Worm (Caenorhabditis elegans) whole organism, young adult: ENCODE data around the gene F47E1.4.
A peak's percentile ranks its signal among the peaks of the same experiment; 100 is the strongest.

ENCODE experiments used
- B0019.2 ChIP-seq: fragments of 200-800 bp; sonication (Bioruptor generic); conservative IDR thresholded peaks from 2 replicates; pipeline ENCODE4 v1.3.6; 2022; ENCODE audit warnings: missing genetic modification reagents, missing genetic modification characterization, missing compliant biosample characterization
- F22D6.2 ChIP-seq: sonication (generic microtip); optimal IDR thresholded peaks from 2 replicates; lab custom pipeline; 2016; ENCODE audit warnings: mild to moderate bottlenecking, missing genetic modification characterization, missing compliant biosample characterization
- F52B5.7 ChIP-seq: sonication (generic microtip); optimal IDR thresholded peaks from 2 replicates; lab custom pipeline; 2016; ENCODE audit warnings: mild to moderate bottlenecking, missing genetic modification characterization, missing compliant biosample characterization
- F57C9.4 ChIP-seq: sonication (generic microtip); optimal IDR thresholded peaks from 2 replicates; lab custom pipeline; 2017; ENCODE audit warnings: mild to moderate bottlenecking, missing genetic modification characterization, missing compliant biosample characterization
- T26A5.8 ChIP-seq: sonication (generic microtip); optimal IDR thresholded peaks from 2 replicates; lab custom pipeline; 2016; ENCODE audit warnings: missing genetic modification characterization, missing compliant biosample characterization
- Y53G8AR.9 ChIP-seq: fragments of 200-800 bp; sonication (Bioruptor generic); conservative IDR thresholded peaks from 2 replicates; pipeline ENCODE4 v1.3.6; 2022; ENCODE audit warnings: missing genetic modification reagents, missing genetic modification characterization, missing compliant biosample characterization
- Y79H2A.3 ChIP-seq: fragments of 200-800 bp; sonication (Bioruptor generic); conservative IDR thresholded peaks from 2 replicates; pipeline ENCODE4 v1.3.6; 2022; ENCODE audit warnings: missing genetic modification reagents, missing genetic modification characterization, missing compliant biosample characterization
- ZK185.1 ChIP-seq: sonication (generic microtip); optimal IDR thresholded peaks from 2 replicates; lab custom pipeline; 2016; ENCODE audit warnings: mild to moderate bottlenecking, missing genetic modification characterization, missing compliant biosample characterization; ENCODE audit not compliant: poor library complexity, severe bottlenecking
- akir-1 ChIP-seq: fragments of 200-800 bp; sonication (Bioruptor generic); optimal IDR thresholded peaks from 2 replicates; lab custom pipeline; 2018; ENCODE audit warnings: mild to moderate bottlenecking, missing genetic modification characterization, moderate library complexity, missing compliant biosample characterization
- attf-3 ChIP-seq: fragments of 200-800 bp; sonication (Bioruptor generic); conservative IDR thresholded peaks from 2 replicates; pipeline ENCODE4 v1.3.6; 2022; ENCODE audit warnings: missing genetic modification reagents, missing genetic modification characterization, missing compliant biosample characterization
- bed-2 ChIP-seq: fragments of 200-800 bp; sonication (Bioruptor generic); IDR thresholded peaks from 2 replicates; pipeline ENCODE4 v1.3.6; 2022; ENCODE audit warnings: missing genetic modification reagents, missing genetic modification characterization, missing compliant biosample characterization
- ccch-3 ChIP-seq: fragments of 200-800 bp; sonication (Bioruptor generic); optimal IDR thresholded peaks from 2 replicates; lab custom pipeline; 2018; ENCODE audit warnings: mild to moderate bottlenecking, missing genetic modification characterization, missing compliant biosample characterization
- ceh-40 ChIP-seq: fragments of 200-800 bp; sonication (Bioruptor generic); IDR thresholded peaks from 2 replicates; pipeline ENCODE4 v1.3.6; 2022; ENCODE audit warnings: missing genetic modification characterization, missing compliant biosample characterization
- ceh-58 ChIP-seq: fragments of 200-800 bp; sonication (Bioruptor generic); IDR thresholded peaks from 2 replicates; pipeline ENCODE4 v1.3.6; 2022; ENCODE audit warnings: missing genetic modification characterization, missing compliant biosample characterization
- ceh-79 ChIP-seq: sonication (generic microtip); optimal IDR thresholded peaks from 2 replicates; lab custom pipeline; 2017; ENCODE audit warnings: mild to moderate bottlenecking, missing genetic modification characterization, missing compliant biosample characterization
- chd-7 ChIP-seq: sonication (generic microtip); optimal IDR thresholded peaks from 2 replicates; lab custom pipeline; 2016; ENCODE audit warnings: mild to moderate bottlenecking, missing genetic modification characterization, moderate library complexity, missing compliant biosample characterization
- die-1 ChIP-seq: sonication (generic microtip); optimal IDR thresholded peaks from 2 replicates; lab custom pipeline; 2016; ENCODE audit warnings: missing genotype, mild to moderate bottlenecking, missing genetic modification characterization, missing compliant biosample characterization
- dox-1 ChIP-seq: fragments of 200-800 bp; sonication (Bioruptor generic); IDR thresholded peaks from 2 replicates; pipeline ENCODE4 v1.3.6; 2022; ENCODE audit warnings: missing genetic modification reagents, missing genetic modification characterization, missing compliant biosample characterization
- egl-18 ChIP-seq: fragments of 200-800 bp; sonication (Bioruptor generic); IDR thresholded peaks from 2 replicates; pipeline ENCODE4 v1.3.6; 2022; ENCODE audit warnings: missing genetic modification reagents, missing genetic modification characterization, missing compliant biosample characterization
- egrh-3 ChIP-seq: fragments of 200-800 bp; sonication (Bioruptor generic); IDR thresholded peaks from 2 replicates; pipeline ENCODE4 v1.3.6; 2022; ENCODE audit warnings: missing genetic modification reagents, missing genetic modification characterization, missing compliant biosample characterization
- ekl-4 ChIP-seq: fragments of 200-800 bp; sonication (Bioruptor generic); IDR thresholded peaks from 2 replicates; pipeline ENCODE4 v1.3.6; 2022; ENCODE audit warnings: missing genetic modification reagents, missing genetic modification characterization, missing compliant biosample characterization
- ets-4 ChIP-seq: fragments of 200-800 bp; sonication (Bioruptor generic); optimal IDR thresholded peaks from 2 replicates; lab custom pipeline; 2018; ENCODE audit warnings: mild to moderate bottlenecking, missing genetic modification characterization, missing compliant biosample characterization
- fkh-3 ChIP-seq: sonication (generic microtip); optimal IDR thresholded peaks from 2 replicates; lab custom pipeline; 2016; ENCODE audit warnings: mild to moderate bottlenecking, missing genetic modification characterization, missing compliant biosample characterization
- hlh-12 ChIP-seq: sonication (generic microtip); optimal IDR thresholded peaks from 2 replicates; lab custom pipeline; 2016; ENCODE audit warnings: missing genetic modification characterization, missing compliant biosample characterization
- hmg-20 ChIP-seq: fragments of 200-800 bp; sonication (Bioruptor generic); IDR thresholded peaks from 2 replicates; pipeline ENCODE4 v1.3.6; 2022; ENCODE audit warnings: missing genetic modification reagents, missing genetic modification characterization, missing compliant biosample characterization
- lag-1 ChIP-seq: fragments of 200-800 bp; sonication (Bioruptor generic); IDR thresholded peaks from 2 replicates; pipeline ENCODE4 v1.3.6; 2022; ENCODE audit warnings: missing genetic modification reagents, missing genetic modification characterization, missing compliant biosample characterization
- lir-1 ChIP-seq: fragments of 200-800 bp; sonication (Bioruptor generic); conservative IDR thresholded peaks from 2 replicates; pipeline ENCODE4 v1.3.6; 2022; ENCODE audit warnings: missing genetic modification reagents, missing genetic modification characterization, missing compliant biosample characterization
- lsl-1 ChIP-seq: fragments of 200-800 bp; sonication (Bioruptor generic); optimal IDR thresholded peaks from 2 replicates; lab custom pipeline; 2018; ENCODE audit warnings: mild to moderate bottlenecking, missing genetic modification characterization, moderate library complexity, missing compliant biosample characterization
- lsy-27 ChIP-seq: sonication (generic microtip); optimal IDR thresholded peaks from 2 replicates; lab custom pipeline; 2017; ENCODE audit warnings: missing genetic modification characterization, mild to moderate bottlenecking, missing compliant biosample characterization, antibody characterized with exemption, missing genotype, borderline replicate concordance; ENCODE audit not compliant: insufficient read depth
- madf-6 ChIP-seq: fragments of 200-800 bp; sonication (Bioruptor generic); IDR thresholded peaks from 2 replicates; pipeline ENCODE4 v1.3.6; 2022; ENCODE audit warnings: missing genetic modification reagents, missing genetic modification characterization, missing compliant biosample characterization
- madf-8 ChIP-seq: fragments of 200-800 bp; sonication (Bioruptor generic); conservative IDR thresholded peaks from 2 replicates; pipeline ENCODE4 v1.3.6; 2022; ENCODE audit warnings: missing genetic modification reagents, missing genetic modification characterization, missing compliant biosample characterization
- mcd-1 ChIP-seq: fragments of 200-800 bp; sonication (Bioruptor generic); IDR thresholded peaks from 2 replicates; pipeline ENCODE4 v1.3.6; 2022; ENCODE audit warnings: missing genetic modification reagents, missing genetic modification characterization, missing compliant biosample characterization
- mes-4 ChIP-seq: sonication (generic microtip); optimal IDR thresholded peaks from 2 replicates; lab custom pipeline; 2016; ENCODE audit warnings: missing genotype, missing genetic modification characterization, missing compliant biosample characterization
- nfyb-1 ChIP-seq: fragments of 200-800 bp; sonication (Bioruptor generic); IDR thresholded peaks from 2 replicates; pipeline ENCODE4 v1.3.6; 2022; ENCODE audit warnings: missing genetic modification reagents, missing genetic modification characterization, missing compliant biosample characterization
- nhr-120 ChIP-seq: fragments of 200-800 bp; sonication (Bioruptor generic); IDR thresholded peaks from 2 replicates; pipeline ENCODE4 v1.3.6; 2022; ENCODE audit warnings: missing genetic modification characterization, missing compliant biosample characterization
- nhr-27 ChIP-seq: fragments of 200-800 bp; sonication (Bioruptor generic); optimal IDR thresholded peaks from 2 replicates; lab custom pipeline; 2018; ENCODE audit warnings: mild to moderate bottlenecking, missing genetic modification characterization, moderate library complexity, missing compliant biosample characterization
- nhr-80 ChIP-seq: sonication (generic microtip); optimal IDR thresholded peaks from 2 replicates; lab custom pipeline; 2016; ENCODE audit warnings: missing genetic modification characterization, missing compliant biosample characterization
- pbrm-1 ChIP-seq: fragments of 200-800 bp; sonication (Bioruptor generic); IDR thresholded peaks from 2 replicates; pipeline ENCODE4 v1.3.6; 2022; ENCODE audit warnings: missing genetic modification reagents, missing genetic modification characterization, missing compliant biosample characterization
- rcor-1 ChIP-seq: fragments of 200-800 bp; sonication (Bioruptor generic); IDR thresholded peaks from 2 replicates; pipeline ENCODE4 v1.3.6; 2022; ENCODE audit warnings: missing genetic modification reagents, missing genetic modification characterization, missing compliant biosample characterization
- rpc-1 ChIP-seq, 2 experiments: fragments of 150-350 bp in 1 of 2; sonication (generic microtip) in 1 of 2; optimal IDR thresholded peaks; 2 replicates each; lab custom pipeline; 2014 to 2018; ENCODE audit warnings: missing biosample characterization in 1 of 2, missing genetic modification characterization in 1 of 2, missing genetic modification reagents in 1 of 2, missing genotype in 1 of 2
- sdz-38 ChIP-seq: sonication (generic microtip); optimal IDR thresholded peaks from 2 replicates; lab custom pipeline; 2016; ENCODE audit warnings: missing genotype, missing genetic modification characterization, missing compliant biosample characterization
- snpc-1.1 ChIP-seq: sonication (generic microtip); optimal IDR thresholded peaks from 2 replicates; lab custom pipeline; 2017; ENCODE audit warnings: missing genetic modification characterization, mild to moderate bottlenecking, missing compliant biosample characterization, antibody characterized with exemption, moderate library complexity, missing genotype, missing genetic modification reagents; ENCODE audit not compliant: insufficient read depth
- snpc-4 ChIP-seq, 5 experiments: fragments of 150-350 bp in 1 of 5; sonication (generic microtip) in 4 of 5; optimal IDR thresholded peaks; 2 replicates each; lab custom pipeline; 2014 to 2018; ENCODE audit warnings: missing genetic modification characterization in 5 of 5, missing biosample characterization in 3 of 5, antibody characterized with exemption in 2 of 5, mild to moderate bottlenecking in 2 of 5, missing compliant biosample characterization in 2 of 5, missing genotype in 2 of 5, moderate library complexity in 2 of 5, missing genetic modification reagents in 1 of 5
- sptf-2 ChIP-seq: fragments of 200-800 bp; sonication (Bioruptor generic); optimal IDR thresholded peaks from 2 replicates; lab custom pipeline; 2018; ENCODE audit warnings: mild to moderate bottlenecking, missing genetic modification characterization, missing compliant biosample characterization
- tbx-9 ChIP-seq: sonication (generic microtip); optimal IDR thresholded peaks from 2 replicates; lab custom pipeline; 2016; ENCODE audit warnings: borderline replicate concordance, missing genetic modification characterization, inconsistent platforms, missing compliant biosample characterization
- ztf-25 ChIP-seq: fragments of 200-800 bp; sonication (Bioruptor generic); IDR thresholded peaks from 2 replicates; pipeline ENCODE4 v1.3.6; 2022; ENCODE audit warnings: missing genetic modification reagents, missing genetic modification characterization, missing compliant biosample characterization
- ztf-28 ChIP-seq: fragments of 200-800 bp; sonication (Bioruptor generic); IDR thresholded peaks from 2 replicates; pipeline ENCODE4 v1.3.6; 2022; ENCODE audit warnings: missing genetic modification reagents, missing genetic modification characterization, missing compliant biosample characterization

Gene F47E1.4

DNA sequence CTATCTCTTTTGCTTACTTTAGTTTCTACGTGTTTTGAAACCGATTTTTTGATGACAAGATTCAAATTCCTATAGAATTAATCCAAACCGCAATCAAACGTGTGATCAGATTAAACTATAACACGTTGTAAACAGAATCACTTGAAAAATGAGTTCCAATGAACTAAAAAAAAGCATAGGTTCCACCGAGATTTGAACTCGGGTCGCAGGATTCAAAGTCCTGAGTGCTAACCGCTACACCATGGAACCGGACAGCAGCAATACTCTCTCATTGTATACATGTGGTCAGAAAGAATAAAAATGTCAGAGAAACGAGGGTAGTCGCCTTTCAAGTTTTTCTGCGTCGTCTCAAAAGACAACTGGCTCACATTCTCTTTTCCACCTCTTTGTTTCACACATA is 28.8 kb downstream of the F47E1.4 start (continued):
- peak; percentile 16 for TF ChIP-seq hlh-12 (tag; lab: Kevin White, UChicago)
- peak; percentile 75 for TF ChIP-seq rcor-1 (GFP tag; lab: Robert Waterston, UW)
- peak; percentile 24 for TF ChIP-seq F57C9.4 (tag; lab: Kevin White, UChicago)
- peak; percentile 83 for TF ChIP-seq sptf-2 (GFP tag; lab: Kevin White, UChicago)
- TF ChIP-seq dox-1 (GFP tag; lab: Robert Waterston, UW) = peak; percentile 66
- TF ChIP-seq T26A5.8 = peak; percentile 9
- peak; percentile 32 for TF ChIP-seq snpc-4 (GFP tag; optimal IDR thresholded peaks at IDR 0.05; lab: Kevin White, UChicago)
- peak in 3 of 4 experiments; percentile 33 to 77 (median 46) for TF ChIP-seq snpc-4 (tag; optimal IDR thresholded peaks at IDR 0.05; lab: Kevin White, UChicago)
- no peak for TF ChIP-seq Y79H2A.3
- no peak for TF ChIP-seq bed-2 (GFP tag; lab: Robert Waterston, UW)
- peak; percentile 51 for TF ChIP-seq nhr-80
- TF ChIP-seq ets-4 (GFP tag; lab: Kevin White, UChicago) = peak; percentile 85
- no peak for TF ChIP-seq akir-1 (GFP tag; lab: Kevin White, UChicago)
- peak; percentile 91 for TF ChIP-seq nfyb-1 (GFP tag; lab: Robert Waterston, UW)
- peak; percentile 25 for TF ChIP-seq fkh-3
- peak; percentile 17 for TF ChIP-seq sdz-38 (tag; lab: Kevin White, UChicago)
- TF ChIP-seq F52B5.7 (tag; lab: Kevin White, UChicago) = peak; percentile 48
- peak; percentile 98 for TF ChIP-seq rpc-1 (optimal IDR thresholded peaks at IDR 0.05; lab: Kevin White, UChicago)
- TF ChIP-seq rpc-1 (tag; optimal IDR thresholded peaks at IDR 0.05; lab: Kevin White, UChicago) = peak; percentile 94
- peak; percentile 61 for TF ChIP-seq mcd-1 (GFP tag; lab: Robert Waterston, UW)
- peak; percentile 79; the same call in 1 of the 2 replicates for TF ChIP-seq nhr-120 (GFP tag; lab: Robert Waterston, UW)
- peak; percentile 16 for TF ChIP-seq snpc-1.1 (tag; lab: Kevin White, UChicago)
- TF ChIP-seq nhr-27 (tag; lab: Kevin White, UChicago) = peak; percentile 13
- no peak for TF ChIP-seq tbx-9 (tag; lab: Kevin White, UChicago)
- 0 out of 2 replicates have a peak, but pooled peaks have one; percentile 19 for TF ChIP-seq B0019.2 (GFP tag; lab: Robert Waterston, UW)
- peak; percentile 57; the same call in 1 of the 2 replicates for TF ChIP-seq madf-6 (GFP tag; lab: Robert Waterston, UW)
- no peak for TF ChIP-seq hmg-20 (GFP tag; lab: Robert Waterston, UW)
- TF ChIP-seq pbrm-1 (GFP tag; lab: Robert Waterston, UW) = peak; percentile 64
- TF ChIP-seq egrh-3 (GFP tag; lab: Robert Waterston, UW) = no peak
- TF ChIP-seq ceh-58 (GFP tag; lab: Robert Waterston, UW) = no peak
- TF ChIP-seq ztf-28 (GFP tag; lab: Robert Waterston, UW) = peak; percentile 33; the same call in 1 of the 2 replicates
- 0 out of 2 replicates have a peak, but pooled peaks have one; percentile 8 for TF ChIP-seq lir-1 (GFP tag; lab: Robert Waterston, UW)
- TF ChIP-seq mes-4 (tag; lab: Kevin White, UChicago) = peak; percentile 71
- no peak; the same call in 1 of the 2 replicates for TF ChIP-seq Y53G8AR.9 (GFP tag; lab: Robert Waterston, UW)
- TF ChIP-seq madf-8 (GFP tag; lab: Robert Waterston, UW) = no peak
- peak; percentile 73 for TF ChIP-seq ekl-4 (GFP tag; lab: Robert Waterston, UW)
- TF ChIP-seq lag-1 (GFP tag; lab: Robert Waterston, UW) = 0 out of 2 replicates have a peak, but pooled peaks have one; percentile 76
- peak; percentile 35 for TF ChIP-seq ZK185.1
- peak; percentile 29 for TF ChIP-seq lsy-27 (tag; lab: Kevin White, UChicago)
- TF ChIP-seq ztf-25 (GFP tag; lab: Robert Waterston, UW) = peak; percentile 49; the same call in 1 of the 2 replicates
- no peak for TF ChIP-seq attf-3 (GFP tag; lab: Robert Waterston, UW)
- TF ChIP-seq chd-7 (tag; lab: Kevin White, UChicago) = peak; percentile 55
- peak; percentile 10 for TF ChIP-seq F22D6.2 (tag; lab: Kevin White, UChicago)
- peak; percentile 35 for TF ChIP-seq ccch-3 (GFP tag; lab: Kevin White, UChicago)
- TF ChIP-seq ceh-40 (GFP tag; lab: Robert Waterston, UW) = peak; percentile 75; the same call in 1 of the 2 replicates
- TF ChIP-seq egl-18 = no peak
- TF ChIP-seq die-1 = peak; percentile 69
- peak; percentile 55 for TF ChIP-seq ceh-79 (tag; lab: Kevin White, UChicago)
- no peak for TF ChIP-seq lsl-1 (GFP tag; lab: Kevin White, UChicago)
